Fruit fly (Drosophila melanogaster) whole organism, pupa: ENCODE measurements around the gene Tsp.

Experiments
- CG4496 ChIP-seq: fragments of 200-800 bp; sonication (Bioruptor generic); IDR thresholded peaks from 3 replicates; pipeline ENCODE4 v1.3.6; 2022; ENCODE audit warnings: missing biosample characterization, missing genetic modification characterization
- Pif1B ChIP-seq: fragments of 200-800 bp; sonication (Bioruptor generic); optimal IDR thresholded peaks from 3 replicates; lab custom pipeline; 2016; ENCODE audit warnings: missing biosample characterization, missing genetic modification characterization
- Snoo ChIP-seq: fragments of 200-800 bp; sonication (Bioruptor generic); optimal IDR thresholded peaks from 3 replicates; lab custom pipeline; 2017; ENCODE audit warnings: missing biosample characterization, mild to moderate bottlenecking, missing genetic modification characterization, inconsistent platforms

dm6 chr2L:6649085-6649754 lies 59.7 kb downstream of the Tsp start, which contains the start of the genes CG31635 and Tango1:
- TF ChIP-seq CG4496 (GFP tag; lab: Robert Waterston, UW), result no peak
- no peak for TF ChIP-seq Snoo (tag; lab: Kevin White, UChicago)
- no peak for TF ChIP-seq Pif1B (GFP tag; lab: Kevin White, UChicago)
